Worm (Caenorhabditis elegans): Measurements from ENCODE around the gene tbck-1.

DNA sequence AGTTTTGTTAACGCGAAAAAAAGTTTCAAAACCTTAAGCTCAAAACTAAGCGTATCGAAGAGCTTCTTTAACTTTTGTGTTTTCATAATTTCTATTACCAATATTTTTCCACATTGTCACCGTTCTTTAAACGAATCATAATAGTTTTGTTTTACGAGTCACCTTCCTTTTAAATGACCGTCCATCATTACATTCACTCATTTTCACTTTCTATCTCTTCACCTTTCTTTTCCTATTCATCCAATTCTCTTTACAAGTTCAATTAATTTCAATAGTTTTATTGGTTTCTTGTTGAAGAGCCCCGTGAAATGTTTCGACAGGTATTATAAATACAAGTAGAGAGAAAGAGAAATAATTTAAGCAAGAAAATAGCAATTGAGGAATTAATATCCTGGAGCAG lies 43.5 kb downstream of the tbck-1 start:
- TF ChIP-seq zfh-2 (GFP tag; conservative IDR thresholded peaks at IDR 0.05) (no peak), unc-130 (GFP tag; optimal IDR thresholded peaks at IDR 0.05) (no peak), nfya-1 (tag; optimal IDR thresholded peaks at IDR 0.05; ENCODE audit: borderline replicate concordance, insufficient read depth) (no peak), ekl-4 (GFP tag; IDR thresholded peaks at IDR 0.05) (no peak), madf-6 (GFP tag; IDR thresholded peaks at IDR 0.05) (no peak), pha-4 (tag; optimal IDR thresholded peaks at IDR 0.05) (no peak), nfyb-1 (GFP tag; IDR thresholded peaks at IDR 0.05) (no peak)

All from whole organism, young adult.